Fruit fly (Drosophila melanogaster) whole organism, prepupa: ENCODE measurements around the gene nAChRalpha5.
A peak's percentile ranks its signal among the peaks of the same experiment; 100 is the strongest.

Experiments
- Blimp-1 ChIP-seq: fragments of 200-800 bp; sonication (Bioruptor generic); optimal IDR thresholded peaks from 3 replicates; lab custom pipeline; 2017; ENCODE audit warnings: missing biosample characterization, missing genetic modification characterization, mild to moderate bottlenecking, moderate library complexity, missing genetic modification reagents
- CG10669 ChIP-seq: fragments of 200-800 bp; sonication (Bioruptor generic); optimal IDR thresholded peaks from 3 replicates; lab custom pipeline; 2018; ENCODE audit warnings: missing biosample characterization, mild to moderate bottlenecking, missing genetic modification characterization, moderate library complexity
- CG11294 ChIP-seq: fragments of 200-800 bp; sonication (Bioruptor generic); IDR thresholded peaks from 2 replicates; pipeline ENCODE4 v1.3.6; 2022; ENCODE audit warnings: missing biosample characterization, missing genetic modification characterization
- CG11902 ChIP-seq: fragments of 200-800 bp; sonication (Bioruptor generic); optimal IDR thresholded peaks from 3 replicates; lab custom pipeline; 2016; ENCODE audit warnings: missing biosample characterization, missing genetic modification characterization
- CG15336 ChIP-seq: fragments of 200-800 bp; sonication (Bioruptor generic); IDR thresholded peaks from 2 replicates; pipeline ENCODE4 v1.3.6; 2022; ENCODE audit warnings: missing biosample characterization, missing genetic modification characterization
- CG31627 ChIP-seq: fragments of 200-800 bp; sonication (Bioruptor generic); optimal IDR thresholded peaks from 3 replicates; lab custom pipeline; 2016; ENCODE audit warnings: missing biosample characterization, missing genetic modification characterization
- CG32006 ChIP-seq: fragments of 200-800 bp; sonication (Bioruptor generic); optimal IDR thresholded peaks from 3 replicates; lab custom pipeline; 2017; ENCODE audit warnings: missing biosample characterization, mild to moderate bottlenecking, missing genetic modification characterization
- CG4318 ChIP-seq: fragments of 200-800 bp; sonication (Bioruptor generic); optimal IDR thresholded peaks from 3 replicates; lab custom pipeline; 2017; ENCODE audit warnings: missing biosample characterization, mild to moderate bottlenecking, missing genetic modification characterization
- CG6163 ChIP-seq: fragments of 200-800 bp; sonication (Bioruptor generic); IDR thresholded peaks from 3 replicates; pipeline ENCODE4 v1.3.6; 2022; ENCODE audit warnings: missing biosample characterization, missing genetic modification characterization
- CG6276 ChIP-seq: fragments of 200-800 bp; sonication (Bioruptor generic); optimal IDR thresholded peaks from 2 replicates; lab custom pipeline; 2017; ENCODE audit warnings: missing biosample characterization, mild to moderate bottlenecking, missing genetic modification characterization
- CG6792 ChIP-seq: fragments of 200-800 bp; sonication (Bioruptor generic); optimal IDR thresholded peaks from 3 replicates; lab custom pipeline; 2016; ENCODE audit warnings: missing biosample characterization, missing genetic modification characterization
- CG7368 ChIP-seq: fragments of 200-800 bp; sonication (Bioruptor generic); optimal IDR thresholded peaks from 3 replicates; lab custom pipeline; 2016; ENCODE audit warnings: missing biosample characterization, missing genetic modification characterization
- CG8119 ChIP-seq: fragments of 200-800 bp; sonication (Bioruptor generic); IDR thresholded peaks from 3 replicates; pipeline ENCODE4 v1.3.6; 2022; ENCODE audit warnings: missing biosample characterization, missing genetic modification characterization
- CG8319 ChIP-seq: fragments of 200-800 bp; sonication (Bioruptor generic); optimal IDR thresholded peaks from 3 replicates; lab custom pipeline; 2016; ENCODE audit warnings: missing biosample characterization, missing genetic modification characterization
- CG8632 ChIP-seq: fragments of 200-800 bp; sonication (Bioruptor generic); optimal IDR thresholded peaks from 3 replicates; lab custom pipeline; 2016; ENCODE audit warnings: missing biosample characterization, missing genetic modification characterization
- CG9139 ChIP-seq: fragments of 200-800 bp; sonication (Bioruptor generic); optimal IDR thresholded peaks from 3 replicates; lab custom pipeline; 2017; ENCODE audit warnings: missing biosample characterization, mild to moderate bottlenecking, missing genetic modification characterization
- Eip75B ChIP-seq: fragments of 200-800 bp; sonication (Bioruptor generic); optimal IDR thresholded peaks from 3 replicates; lab custom pipeline; 2016; ENCODE audit warnings: missing biosample characterization, missing genetic modification characterization
- Eip93F ChIP-seq: fragments of 200-800 bp; sonication (Bioruptor generic); optimal IDR thresholded peaks from 2 replicates; lab custom pipeline; 2016; ENCODE audit warnings: missing biosample characterization, mild to moderate bottlenecking, missing genetic modification characterization
- Ets21C ChIP-seq: fragments of 200-800 bp; sonication (Bioruptor generic); optimal IDR thresholded peaks from 3 replicates; lab custom pipeline; 2016; ENCODE audit warnings: missing biosample characterization, missing genetic modification characterization
- Ets96B ChIP-seq: fragments of 200-800 bp; optimal IDR thresholded peaks from 2 replicates; lab custom pipeline; 2019; ENCODE audit warnings: missing biosample characterization, mild to moderate bottlenecking, missing genetic modification characterization, moderate library complexity
- Gug ChIP-seq: fragments of 200-800 bp; sonication (Bioruptor generic); IDR thresholded peaks from 2 replicates; pipeline ENCODE4 v1.3.6; 2022; ENCODE audit warnings: missing biosample characterization, missing genetic modification characterization
- Hr38 ChIP-seq: sonication (Bioruptor generic); optimal IDR thresholded peaks from 2 replicates; lab custom pipeline; 2016; ENCODE audit warnings: missing biosample characterization, missing genetic modification characterization
- Hr39 ChIP-seq: fragments of 200-800 bp; sonication (Bioruptor generic); optimal IDR thresholded peaks from 2 replicates; lab custom pipeline; 2016; ENCODE audit warnings: missing biosample characterization, missing genetic modification characterization
- Lpt ChIP-seq: fragments of 200-800 bp; sonication (Bioruptor generic); optimal IDR thresholded peaks from 3 replicates; lab custom pipeline; 2016; ENCODE audit warnings: missing biosample characterization, missing genetic modification characterization
- Met ChIP-seq: fragments of 200-800 bp; sonication (Bioruptor generic); optimal IDR thresholded peaks from 3 replicates; lab custom pipeline; 2016; ENCODE audit warnings: missing biosample characterization, missing genetic modification characterization
- OdsH ChIP-seq: fragments of 200-800 bp; sonication (Bioruptor generic); optimal IDR thresholded peaks from 3 replicates; lab custom pipeline; 2016; ENCODE audit warnings: missing biosample characterization, missing genetic modification characterization
- Sox102F ChIP-seq: fragments of 200-800 bp; sonication (Bioruptor generic); optimal IDR thresholded peaks from 2 replicates; lab custom pipeline; 2016; ENCODE audit warnings: missing biosample characterization, mild to moderate bottlenecking, missing genetic modification characterization
- Sox14 ChIP-seq: fragments of 200-800 bp; sonication (Bioruptor generic); optimal IDR thresholded peaks from 3 replicates; lab custom pipeline; 2016; ENCODE audit warnings: missing biosample characterization, missing genetic modification characterization
- Sox15 ChIP-seq: fragments of 200-800 bp; sonication (Bioruptor generic); optimal IDR thresholded peaks from 3 replicates; lab custom pipeline; 2016; ENCODE audit warnings: missing biosample characterization, missing genetic modification characterization
- cyc ChIP-seq: fragments of 200-800 bp; sonication (Bioruptor generic); optimal IDR thresholded peaks from 3 replicates; lab custom pipeline; 2016; ENCODE audit warnings: missing biosample characterization, missing genetic modification characterization
- dsx ChIP-seq: fragments of 200-800 bp; optimal IDR thresholded peaks from 3 replicates; lab custom pipeline; 2019; ENCODE audit warnings: missing biosample characterization, mild to moderate bottlenecking, missing genetic modification characterization, moderate library complexity; ENCODE audit not compliant: poor library complexity, severe bottlenecking
- eg ChIP-seq: fragments of 200-800 bp; sonication (Bioruptor generic); IDR thresholded peaks from 3 replicates; pipeline ENCODE4 v1.3.6; 2022; ENCODE audit warnings: missing biosample characterization, missing genetic modification characterization
- esn ChIP-seq: fragments of 200-800 bp; sonication (Bioruptor generic); optimal IDR thresholded peaks from 2 replicates; lab custom pipeline; 2016; ENCODE audit warnings: missing biosample characterization, mild to moderate bottlenecking, missing genetic modification characterization, moderate library complexity
- fd59A ChIP-seq: fragments of 200-800 bp; sonication (Bioruptor generic); optimal IDR thresholded peaks from 2 replicates; lab custom pipeline; 2017; ENCODE audit warnings: missing biosample characterization, mild to moderate bottlenecking, missing genetic modification characterization, missing genetic modification reagents
- fd85E ChIP-seq: fragments of 200-800 bp; sonication (Bioruptor generic); optimal IDR thresholded peaks from 3 replicates; lab custom pipeline; 2016; ENCODE audit warnings: missing biosample characterization, missing genetic modification characterization
- fkh ChIP-seq: fragments of 200-800 bp; sonication (Bioruptor generic); optimal IDR thresholded peaks from 3 replicates; lab custom pipeline; 2017; ENCODE audit warnings: missing biosample characterization, mild to moderate bottlenecking, missing genetic modification characterization, moderate library complexity
- lz ChIP-seq: fragments of 200-800 bp; sonication (Bioruptor generic); optimal IDR thresholded peaks from 3 replicates; lab custom pipeline; 2016; ENCODE audit warnings: missing biosample characterization, missing genetic modification characterization
- net ChIP-seq: fragments of 200-800 bp; sonication (Bioruptor generic); optimal IDR thresholded peaks from 3 replicates; lab custom pipeline; 2016; ENCODE audit warnings: missing biosample characterization, missing genetic modification characterization
- spab ChIP-seq: fragments of 200-800 bp; sonication (Bioruptor generic); optimal IDR thresholded peaks from 2 replicates; lab custom pipeline; 2017; ENCODE audit warnings: missing biosample characterization, mild to moderate bottlenecking, missing genetic modification characterization, missing genetic modification reagents

The nAChRalpha5 gene

dm6 chr2L:14023136-14024050 lies 16.6 kb upstream of the nAChRalpha5 start (continued):
- TF ChIP-seq CG6792 (GFP tag; lab: Kevin White, UChicago) (no peak), Lpt (no peak), CG4318 (GFP tag; lab: Kevin White, UChicago) (peak; percentile 60), CG9139 (GFP tag; lab: Kevin White, UChicago) (no peak), Ets96B (tag; lab: Kevin White, UChicago) (peak; percentile 47), eg (GFP tag; lab: Robert Waterston, UW) (peak; percentile 3; the same call in 2 of the 3 replicates), CG8632 (no peak), cyc (GFP tag; lab: Kevin White, UChicago) (no peak), Sox102F (GFP tag; lab: Kevin White, UChicago) (no peak), OdsH (GFP tag; lab: Kevin White, UChicago) (peak; percentile 35), CG8319 (no peak), CG10669 (GFP tag; lab: Kevin White, UChicago) (no peak), spab (GFP tag; lab: Kevin White, UChicago) (no peak), fkh (GFP tag; lab: Kevin White, UChicago) (no peak), esn (GFP tag; lab: Kevin White, UChicago) (no peak), net (GFP tag; lab: Kevin White, UChicago) (no peak), CG7368 (GFP tag; lab: Kevin White, UChicago) (no peak), Blimp-1 (GFP tag; lab: Kevin White, UChicago) (no peak), CG11294 (GFP tag; lab: Robert Waterston, UW) (no peak), Sox15 (GFP tag; lab: Kevin White, UChicago) (no peak), CG32006 (GFP tag; lab: Kevin White, UChicago) (peak; percentile 70), CG8119 (peak; percentile 64; the same call in 2 of the 3 replicates), CG31627 (GFP tag; lab: Kevin White, UChicago) (no peak), Gug (peak; percentile 34), CG15336 (peak; percentile 62), Hr38 (GFP tag; lab: Kevin White, UChicago) (no peak), Eip93F (GFP tag; lab: Kevin White, UChicago) (no peak), Ets21C (GFP tag; lab: Kevin White, UChicago) (no peak), Sox14 (GFP tag; lab: Kevin White, UChicago) (no peak), CG6163 (peak; percentile 7), dsx (GFP tag; lab: Kevin White, UChicago) (no peak), CG11902 (GFP tag; lab: Kevin White, UChicago) (no peak), Eip75B (GFP tag; lab: Kevin White, UChicago) (no peak), Met (GFP tag; lab: Kevin White, UChicago) (peak; percentile 2), CG6276 (GFP tag; lab: Kevin White, UChicago) (peak; percentile 49), fd59A (no peak), Hr39 (GFP tag; lab: Kevin White, UChicago) (no peak), fd85E (GFP tag; lab: Kevin White, UChicago) (no peak), lz (GFP tag; lab: Kevin White, UChicago) (no peak)
